Worm (Caenorhabditis elegans) whole organism, L4 larva: ENCODE measurements around the gene npr-3.
A peak's percentile ranks its signal among the peaks of the same experiment; 100 is the strongest.

ENCODE experiments used
- F44E2.7 ChIP-seq: fragments of 200-800 bp; sonication (Bioruptor generic); IDR thresholded peaks from 2 replicates; pipeline ENCODE4 v2.1.2; 2022; ENCODE audit warnings: missing genetic modification characterization, missing compliant biosample characterization
- F49E8.2 ChIP-seq: sonication (generic microtip); optimal IDR thresholded peaks from 2 replicates; lab custom pipeline; 2016; ENCODE audit warnings: missing compliant biosample characterization, mild to moderate bottlenecking, missing genetic modification characterization, borderline replicate concordance
- R02D3.7 ChIP-seq: fragments of 150-350 bp; sonication (generic microtip); optimal IDR thresholded peaks from 3 replicates; lab custom pipeline; 2014; ENCODE audit warnings: missing biosample characterization, missing genetic modification characterization
- T26A8.4 ChIP-seq: fragments of 200-800 bp; sonication (Bioruptor generic); IDR thresholded peaks from 2 replicates; pipeline ENCODE4 v1.3.6; 2022; ENCODE audit warnings: missing genetic modification characterization, missing compliant biosample characterization
- Y105C5A.15 ChIP-seq: fragments of 200-800 bp; sonication (Bioruptor generic); IDR thresholded peaks from 2 replicates; pipeline ENCODE4 v1.3.6; 2022; ENCODE audit warnings: missing genetic modification characterization, missing compliant biosample characterization
- Y5F2A.4 ChIP-seq: fragments of 200-800 bp; sonication (Bioruptor generic); optimal IDR thresholded peaks from 2 replicates; lab custom pipeline; 2018; ENCODE audit warnings: mild to moderate bottlenecking, missing genetic modification characterization, missing compliant biosample characterization
- Y75B8A.6 ChIP-seq: fragments of 200-800 bp; sonication (Bioruptor generic); IDR thresholded peaks from 2 replicates; pipeline ENCODE4 v1.3.6; 2022; ENCODE audit warnings: missing genetic modification reagents, missing genetic modification characterization, missing compliant biosample characterization
- aha-1 ChIP-seq: fragments of 150-350 bp; peaks from one replicate; lab custom pipeline; 2014; ENCODE audit warnings: missing biosample characterization, missing genetic modification characterization
- ama-1 ChIP-seq: fragments of 150-350 bp; optimal IDR thresholded peaks from 2 replicates; lab custom pipeline; 2014; ENCODE audit warnings: inconsistent platforms, mixed read lengths
- attf-4 ChIP-seq: sonication (generic microtip); optimal IDR thresholded peaks from 3 replicates; lab custom pipeline; 2017; ENCODE audit warnings: missing biosample characterization, missing genetic modification characterization
- ceh-20 ChIP-seq: fragments of 200-800 bp; sonication (Bioruptor generic); IDR thresholded peaks from 2 replicates; pipeline ENCODE4 v1.3.6; 2022; ENCODE audit warnings: missing genetic modification reagents, missing genetic modification characterization, missing compliant biosample characterization
- ceh-28 ChIP-seq: fragments of 150-350 bp; optimal IDR thresholded peaks from 2 replicates; lab custom pipeline; 2014; ENCODE audit warnings: missing biosample characterization, missing genetic modification reagents, missing genetic modification characterization
- ceh-62 ChIP-seq: sonication (generic microtip); optimal IDR thresholded peaks from 2 replicates; lab custom pipeline; 2017; ENCODE audit warnings: missing biosample characterization, missing genetic modification characterization
- cey-2 ChIP-seq: sonication (generic microtip); optimal IDR thresholded peaks from 3 replicates; lab custom pipeline; 2017; ENCODE audit warnings: missing genetic modification characterization, mild to moderate bottlenecking, missing compliant biosample characterization, antibody characterized with exemption, borderline replicate concordance; ENCODE audit not compliant: insufficient read depth
- ctbp-1 ChIP-seq: fragments of 200-800 bp; sonication (Bioruptor generic); IDR thresholded peaks from 2 replicates; pipeline ENCODE4 v1.3.6; 2022; ENCODE audit warnings: missing genetic modification reagents, missing genetic modification characterization, missing compliant biosample characterization
- daf-12 ChIP-seq: fragments of 150-350 bp; optimal IDR thresholded peaks from 2 replicates; lab custom pipeline; 2014; ENCODE audit warnings: missing biosample characterization, missing genetic modification reagents, missing genetic modification characterization
- daf-16 ChIP-seq, 3 experiments: sonication (generic microtip); optimal IDR thresholded peaks; 2 replicates each; lab custom pipeline; 2016 to 2017; ENCODE audit warnings: missing genetic modification characterization in 3 of 3, missing genetic modification reagents in 3 of 3, mild to moderate bottlenecking in 2 of 3, missing compliant biosample characterization in 2 of 3, missing biosample characterization in 1 of 3, moderate library complexity in 1 of 3
- daf-19 ChIP-seq: fragments of 200-800 bp; sonication (Bioruptor generic); conservative IDR thresholded peaks from 2 replicates; pipeline ENCODE4 v1.3.6; 2022; ENCODE audit warnings: missing genetic modification characterization, missing compliant biosample characterization
- daf-8 ChIP-seq: fragments of 200-800 bp; sonication (Bioruptor generic); IDR thresholded peaks from 2 replicates; pipeline ENCODE4 v1.3.6; 2022; ENCODE audit warnings: missing genetic modification characterization, missing compliant biosample characterization
- duxl-1 ChIP-seq: sonication (generic microtip); optimal IDR thresholded peaks from 2 replicates; lab custom pipeline; 2016; ENCODE audit warnings: mild to moderate bottlenecking, missing genetic modification characterization, moderate library complexity, missing compliant biosample characterization; ENCODE audit not compliant: poor library complexity
- fkh-10 ChIP-seq: fragments of 150-350 bp; optimal IDR thresholded peaks from 2 replicates; lab custom pipeline; 2014; ENCODE audit warnings: missing biosample characterization, missing genetic modification reagents, missing genetic modification characterization
- hlh-11 ChIP-seq: fragments of 200-800 bp; sonication (Bioruptor generic); optimal IDR thresholded peaks from 2 replicates; lab custom pipeline; 2018; ENCODE audit warnings: mild to moderate bottlenecking, missing genetic modification characterization, missing compliant biosample characterization
- hmg-1.1 ChIP-seq: fragments of 200-800 bp; sonication (Bioruptor generic); IDR thresholded peaks from 2 replicates; pipeline ENCODE4 v1.3.6; 2022; ENCODE audit warnings: missing genetic modification reagents, missing genetic modification characterization, missing compliant biosample characterization
- jun-1 ChIP-seq: fragments of 150-350 bp; optimal IDR thresholded peaks from 2 replicates; lab custom pipeline; 2014; ENCODE audit warnings: missing biosample characterization, missing genetic modification reagents, missing genetic modification characterization
- lim-7 ChIP-seq: fragments of 200-800 bp; sonication (Bioruptor generic); IDR thresholded peaks from 2 replicates; pipeline ENCODE4 v1.3.6; 2022; ENCODE audit warnings: missing genetic modification characterization, missing compliant biosample characterization
- lin-1 ChIP-seq: fragments of 200-800 bp; sonication (Bioruptor generic); IDR thresholded peaks from 2 replicates; pipeline ENCODE4 v1.3.6; 2022; ENCODE audit warnings: missing genetic modification reagents, missing genetic modification characterization, missing compliant biosample characterization
- lin-13 ChIP-seq: fragments of 150-350 bp; optimal IDR thresholded peaks from 2 replicates; lab custom pipeline; 2014; ENCODE audit warnings: missing biosample characterization, missing genetic modification reagents, missing genetic modification characterization
- lin-15B ChIP-seq: fragments of 150-350 bp; sonication (generic microtip); optimal IDR thresholded peaks from 3 replicates; lab custom pipeline; 2014; ENCODE audit warnings: missing biosample characterization, missing genetic modification characterization
- lin-38 ChIP-seq: fragments of 200-800 bp; sonication (Bioruptor generic); IDR thresholded peaks from 2 replicates; pipeline ENCODE4 v1.3.6; 2022; ENCODE audit warnings: missing genetic modification reagents, missing genetic modification characterization, missing compliant biosample characterization
- madf-5 ChIP-seq, 2 experiments: fragments of 200-800 bp; sonication (Bioruptor generic); IDR thresholded peaks; 2 replicates each; pipeline ENCODE4 v1.3.6; 2022; ENCODE audit warnings: missing compliant biosample characterization in 2 of 2, missing genetic modification characterization in 2 of 2
- mdt-29 ChIP-seq: fragments of 200-800 bp; sonication (Bioruptor generic); IDR thresholded peaks from 2 replicates; pipeline ENCODE4 v1.3.6; 2022; ENCODE audit warnings: missing genetic modification reagents, missing genetic modification characterization, missing compliant biosample characterization
- mep-1 ChIP-seq: fragments of 150-350 bp; sonication (generic microtip); optimal IDR thresholded peaks from 3 replicates; lab custom pipeline; 2014; ENCODE audit warnings: missing biosample characterization, missing genetic modification characterization
- mxl-2 ChIP-seq: fragments of 200-800 bp; sonication (Bioruptor generic); conservative IDR thresholded peaks from 2 replicates; pipeline ENCODE4 v1.3.6; 2022; ENCODE audit warnings: missing genetic modification reagents, missing genetic modification characterization, missing compliant biosample characterization
- mxl-3 ChIP-seq: fragments of 200-800 bp; sonication (Bioruptor generic); optimal IDR thresholded peaks from 2 replicates; lab custom pipeline; 2018; ENCODE audit warnings: mild to moderate bottlenecking, missing genetic modification characterization, missing compliant biosample characterization
- nhr-111 ChIP-seq: fragments of 200-800 bp; sonication (Bioruptor generic); optimal IDR thresholded peaks from 2 replicates; lab custom pipeline; 2018; ENCODE audit warnings: mild to moderate bottlenecking, missing genetic modification characterization, missing compliant biosample characterization
- nhr-237 ChIP-seq: sonication (generic microtip); optimal IDR thresholded peaks from 2 replicates; lab custom pipeline; 2017; ENCODE audit warnings: missing biosample characterization, missing genetic modification characterization
- nhr-25 ChIP-seq: sonication (generic microtip); optimal IDR thresholded peaks from 2 replicates; lab custom pipeline; 2017; ENCODE audit warnings: missing genetic modification characterization, mild to moderate bottlenecking, missing compliant biosample characterization, antibody characterized with exemption, moderate library complexity, borderline replicate concordance; ENCODE audit not compliant: insufficient read depth
- nhr-28 ChIP-seq: fragments of 150-350 bp; optimal IDR thresholded peaks from 2 replicates; lab custom pipeline; 2014; ENCODE audit warnings: missing biosample characterization, missing genetic modification characterization
- nhr-48 ChIP-seq: sonication (generic microtip); optimal IDR thresholded peaks from 2 replicates; lab custom pipeline; 2016; ENCODE audit warnings: mild to moderate bottlenecking, missing genetic modification characterization, missing compliant biosample characterization
- nhr-76 ChIP-seq: fragments of 150-350 bp; optimal IDR thresholded peaks from 2 replicates; lab custom pipeline; 2014; ENCODE audit warnings: missing biosample characterization, missing genetic modification characterization
- pha-4 ChIP-seq, 2 experiments: fragments of 150-350 bp in 1 of 2; fragments of 200-800 bp in 1 of 2; sonication (Bioruptor generic) in 1 of 2; IDR thresholded peaks in 1 of 2; optimal IDR thresholded peaks in 1 of 2; 2 replicates each; pipeline versions ENCODE4 v1.3.6 to Lab custom; 2014 to 2022; ENCODE audit warnings: missing genetic modification characterization in 2 of 2, missing genetic modification reagents in 2 of 2, missing biosample characterization in 1 of 2, missing compliant biosample characterization in 1 of 2
- pqm-1 ChIP-seq: sonication (generic microtip); optimal IDR thresholded peaks from 2 replicates; lab custom pipeline; 2017; ENCODE audit warnings: missing biosample characterization, missing genetic modification characterization
- saeg-2 ChIP-seq: fragments of 200-800 bp; sonication (Bioruptor generic); IDR thresholded peaks from 2 replicates; pipeline ENCODE4 v1.3.6; 2022; ENCODE audit warnings: missing genetic modification reagents, missing genetic modification characterization, missing compliant biosample characterization
- snpc-1.2 ChIP-seq: fragments of 200-800 bp; sonication (Bioruptor generic); IDR thresholded peaks from 2 replicates; pipeline ENCODE4 v1.3.6; 2022; ENCODE audit warnings: missing genetic modification reagents, missing genetic modification characterization, missing compliant biosample characterization
- spr-3 ChIP-seq: fragments of 200-800 bp; sonication (Bioruptor generic); optimal IDR thresholded peaks from 2 replicates; lab custom pipeline; 2018; ENCODE audit warnings: mild to moderate bottlenecking, missing genetic modification characterization, missing compliant biosample characterization
- tag-97 ChIP-seq: fragments of 200-800 bp; sonication (Bioruptor generic); IDR thresholded peaks from 2 replicates; pipeline ENCODE4 v1.3.6; 2022; ENCODE audit warnings: missing genetic modification characterization, missing compliant biosample characterization
- tra-1 ChIP-seq: fragments of 200-800 bp; sonication (Bioruptor generic); IDR thresholded peaks from 2 replicates; pipeline ENCODE4 v1.3.6; 2022; ENCODE audit warnings: missing genetic modification reagents, missing genetic modification characterization, missing compliant biosample characterization
- unc-39 ChIP-seq: sonication (generic microtip); optimal IDR thresholded peaks from 2 replicates; lab custom pipeline; 2017; ENCODE audit warnings: missing biosample characterization, missing genetic modification characterization
- zfp-2 ChIP-seq: sonication (generic microtip); optimal IDR thresholded peaks from 2 replicates; lab custom pipeline; 2016; ENCODE audit warnings: mild to moderate bottlenecking, missing genetic modification characterization, missing compliant biosample characterization
- zfp-3 ChIP-seq: fragments of 200-800 bp; sonication (Bioruptor generic); conservative IDR thresholded peaks from 2 replicates; pipeline ENCODE4 v1.3.6; 2022; ENCODE audit warnings: missing genetic modification reagents, missing genetic modification characterization, missing compliant biosample characterization
- zip-11 ChIP-seq: fragments of 200-800 bp; sonication (Bioruptor generic); IDR thresholded peaks from 2 replicates; pipeline ENCODE4 v1.3.6; 2022; ENCODE audit warnings: missing genetic modification characterization, missing compliant biosample characterization

The npr-3 gene

DNA sequence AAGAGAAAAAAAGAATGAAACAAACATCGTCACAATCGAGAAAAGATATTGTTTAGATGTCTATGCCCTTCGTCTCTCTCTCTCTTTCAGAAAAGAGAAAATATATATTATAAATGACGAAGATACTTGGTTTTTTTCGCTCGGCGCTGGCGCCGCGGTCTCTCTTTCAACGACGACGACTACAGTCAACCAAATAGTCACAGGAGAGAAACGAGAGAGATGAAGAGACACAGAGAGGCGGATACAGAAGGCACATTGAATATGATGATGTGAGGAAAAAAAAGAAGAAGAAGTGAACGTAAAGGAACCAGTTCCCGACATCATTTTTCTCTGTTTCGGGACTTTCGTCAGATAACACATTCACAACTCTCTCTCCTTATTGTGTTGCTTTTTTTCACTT, 31.6 kb downstream of the npr-3 start (continued):
- no peak for TF ChIP-seq tra-1
- peak; percentile 92 for TF ChIP-seq nhr-28 (tag; lab: Kevin White, UChicago)
- peak; percentile 12 for TF ChIP-seq mep-1 (tag; lab: Kevin White, UChicago)
- TF ChIP-seq daf-19 (GFP tag; lab: Robert Waterston, UW): no peak
- TF ChIP-seq zfp-3 (GFP tag; lab: Robert Waterston, UW): no peak
- no peak for TF ChIP-seq Y75B8A.6 (GFP tag; lab: Robert Waterston, UW)
- no peak for TF ChIP-seq duxl-1
- no peak for TF ChIP-seq pha-4 (GFP tag; IDR thresholded peaks at IDR 0.05; lab: Robert Waterston, UW)
- TF ChIP-seq pha-4 (tag; optimal IDR thresholded peaks at IDR 0.05; lab: Kevin White, UChicago): no peak
- no peak for TF ChIP-seq spr-3
- TF ChIP-seq hmg-1.1: 0 out of 2 replicates have a peak, but pooled peaks have one; percentile 25
- no peak for TF ChIP-seq daf-12
- TF ChIP-seq mxl-3: no peak
- no peak for TF ChIP-seq daf-16 (GFP tag; optimal IDR thresholded peaks at IDR 0.05; lab: Kevin White, UChicago)
- no peak for TF ChIP-seq daf-16 (tag; optimal IDR thresholded peaks at IDR 0.05; lab: Kevin White, UChicago)
- TF ChIP-seq lim-7 (GFP tag; lab: Robert Waterston, UW): no peak
- TF ChIP-seq ceh-20 (GFP tag; lab: Robert Waterston, UW): no peak
- no peak for TF ChIP-seq F44E2.7
- no peak for TF ChIP-seq madf-5 (GFP tag; IDR thresholded peaks at IDR 0.05; lab: Robert Waterston, UW)
- TF ChIP-seq snpc-1.2: no peak
- no peak for TF ChIP-seq mxl-2 (GFP tag; lab: Robert Waterston, UW)
- TF ChIP-seq jun-1 (tag; lab: Kevin White, UChicago): no peak
- peak; percentile 72 for TF ChIP-seq nhr-48 (tag; lab: Kevin White, UChicago)
- TF ChIP-seq fkh-10 (GFP tag; lab: Kevin White, UChicago): no peak
- no peak for TF ChIP-seq Y5F2A.4 (GFP tag; lab: Kevin White, UChicago)
- no peak for TF ChIP-seq unc-39 (tag; lab: Kevin White, UChicago)
- TF ChIP-seq nhr-25 (tag; lab: Kevin White, UChicago): peak; percentile 21
- no peak for TF ChIP-seq lin-1 (GFP tag; lab: Robert Waterston, UW)
- no peak for TF ChIP-seq ceh-62 (tag; lab: Kevin White, UChicago)
- peak; percentile 60 for TF ChIP-seq cey-2 (tag; lab: Kevin White, UChicago)
- TF ChIP-seq lin-13: no peak
- no peak for TF ChIP-seq nhr-237 (tag; lab: Kevin White, UChicago)
- no peak for TF ChIP-seq nhr-111 (GFP tag; lab: Kevin White, UChicago)
- TF ChIP-seq R02D3.7 (tag; lab: Kevin White, UChicago): no peak
- TF ChIP-seq ceh-28 (tag; lab: Kevin White, UChicago): no peak
- 0 out of 2 replicates have a peak, but pooled peaks have one; percentile 19 for TF ChIP-seq lin-38 (GFP tag; lab: Robert Waterston, UW)
- no peak for TF ChIP-seq saeg-2 (GFP tag; lab: Robert Waterston, UW)
- no peak for TF ChIP-seq ctbp-1
- TF ChIP-seq tag-97 (GFP tag; lab: Robert Waterston, UW): no peak
- no peak for TF ChIP-seq pqm-1 (tag; lab: Kevin White, UChicago)
- TF ChIP-seq daf-8: no peak
- TF ChIP-seq ama-1 (lab: Kevin White, UChicago): no peak
- TF ChIP-seq zfp-2 (tag; lab: Kevin White, UChicago): no peak
- peak; percentile 82 for TF ChIP-seq hlh-11 (tag; lab: Kevin White, UChicago)
- no peak for TF ChIP-seq lin-15B (tag; lab: Kevin White, UChicago)
- no peak for TF ChIP-seq F49E8.2 (tag; lab: Kevin White, UChicago)
- TF ChIP-seq aha-1 (tag; lab: Kevin White, UChicago): no peak
- no peak for TF ChIP-seq zip-11 (GFP tag; lab: Robert Waterston, UW)
- no peak for TF ChIP-seq T26A8.4 (GFP tag; lab: Robert Waterston, UW)
- TF ChIP-seq attf-4 (tag; lab: Kevin White, UChicago): no peak
- TF ChIP-seq mdt-29 (GFP tag; lab: Robert Waterston, UW): no peak
- TF ChIP-seq nhr-76: peak; percentile 19
- TF ChIP-seq Y105C5A.15 (GFP tag; lab: Robert Waterston, UW): no peak
